Worm (Caenorhabditis elegans) whole organism, mixed stage, embryonic: ENCODE results near the gene C18F10.2.

Source experiments
- M03D4.4 ChIP-seq: sonication (generic microtip); optimal IDR thresholded peaks from 2 replicates; lab custom pipeline; 2017; ENCODE audit warnings: mild to moderate bottlenecking, missing genetic modification characterization, missing compliant biosample characterization
- blmp-1 ChIP-seq: fragments of 150-350 bp; optimal IDR thresholded peaks from 2 replicates; lab custom pipeline; 2014; ENCODE audit warnings: missing biosample characterization, missing genetic modification characterization
- ceh-83 ChIP-seq: fragments of 200-800 bp; sonication (Bioruptor generic); optimal IDR thresholded peaks from 2 replicates; lab custom pipeline; 2018; ENCODE audit warnings: mild to moderate bottlenecking, missing genetic modification characterization, missing compliant biosample characterization
- lin-13 ChIP-seq: fragments of 150-350 bp; optimal IDR thresholded peaks from 2 replicates; lab custom pipeline; 2014; ENCODE audit warnings: missing biosample characterization, missing genetic modification characterization
- lsy-2 ChIP-seq: fragments of 150-350 bp; optimal IDR thresholded peaks from 2 replicates; lab custom pipeline; 2014; ENCODE audit warnings: missing biosample characterization, missing genetic modification characterization
- nhr-76 ChIP-seq: sonication (generic microtip); optimal IDR thresholded peaks from 2 replicates; lab custom pipeline; 2017; ENCODE audit warnings: missing biosample characterization, missing genetic modification characterization
- unc-62 ChIP-seq: fragments of 150-350 bp; optimal IDR thresholded peaks from 2 replicates; lab custom pipeline; 2014; ENCODE audit warnings: missing biosample characterization, missing genetic modification reagents, missing genetic modification characterization

DNA sequence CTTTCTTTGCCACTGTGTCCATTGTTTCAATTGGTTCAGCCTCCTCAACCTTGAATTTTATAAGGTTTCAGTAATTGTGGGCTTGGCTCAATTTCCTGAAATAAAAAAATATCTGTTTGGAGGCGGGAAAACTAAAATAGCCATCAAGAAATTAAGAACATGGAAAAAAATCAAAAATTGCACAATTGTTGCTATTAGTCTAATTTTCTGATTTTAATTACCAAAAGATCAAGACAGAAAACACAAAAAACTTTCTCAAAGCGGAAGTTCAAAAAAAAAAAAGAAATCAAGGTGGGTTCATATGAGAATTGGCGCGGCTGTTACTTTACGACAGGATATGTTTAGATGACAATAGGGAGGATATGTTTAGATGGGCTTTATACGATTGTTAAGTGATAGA lies 42.1 kb upstream of the C18F10.2 start, which contains the start of gene esyt-2:
- TF ChIP-seq lsy-2 (no peak), unc-62 (no peak), ceh-83 (no peak), M03D4.4 (tag; lab: Kevin White, UChicago) (no peak), nhr-76 (no peak), blmp-1 (tag; lab: Kevin White, UChicago) (no peak), lin-13 (tag; lab: Kevin White, UChicago) (no peak)
